Fruit fly (Drosophila melanogaster) S2 (cell line): ENCODE results near the gene CG12438.

ENCODE experiments used
- CG8478 ChIP-seq: fragments of >200 bp; optimal IDR thresholded peaks from 2 replicates; lab custom pipeline; 2018
- CTCF ChIP-seq, 2 experiments: fragments of >200 bp; optimal IDR thresholded peaks; 2 replicates each; lab custom pipeline; 2018

DNA sequence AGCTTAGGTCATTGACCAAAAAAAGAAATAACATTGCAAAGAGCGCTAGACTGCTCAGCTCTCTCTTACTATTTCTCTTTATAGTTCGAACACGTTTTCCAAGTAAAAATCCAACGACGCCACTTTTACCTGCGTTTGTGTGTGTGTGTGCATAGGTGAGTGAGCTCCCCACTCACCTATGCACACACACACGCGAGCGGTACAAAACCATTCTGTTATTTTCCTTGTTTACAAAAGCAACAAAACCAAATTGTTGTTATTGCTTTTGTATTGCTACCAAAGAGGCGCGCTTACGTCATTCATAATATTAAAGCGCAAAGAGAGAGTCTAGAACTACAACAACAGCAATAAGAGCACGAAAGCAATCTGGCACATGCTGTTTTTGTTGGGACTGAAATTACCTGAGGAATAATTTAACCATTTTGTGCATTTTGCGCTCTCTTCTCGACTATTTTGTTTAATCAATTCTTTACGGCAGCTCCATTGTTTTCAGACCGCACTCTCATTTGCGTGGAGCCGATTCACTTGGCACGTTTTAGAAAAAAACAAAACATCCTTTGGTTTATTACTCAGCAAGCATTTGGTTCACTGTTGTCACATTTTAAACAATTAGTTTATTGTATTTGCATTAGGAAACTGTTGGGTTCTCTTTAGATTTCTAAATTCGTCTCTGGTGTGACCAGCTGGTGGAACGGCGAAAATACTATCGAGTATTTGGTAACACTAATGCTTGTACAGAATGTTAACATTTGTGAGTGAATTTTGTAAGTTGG is 11.9 kb upstream of the CG12438 start, which contains the start of gene raw:
- TF ChIP-seq CG8478 (no peak), CTCF (optimal IDR thresholded peaks at IDR 0.05; lab: Kevin White, UChicago) (no peak)
